Worm (Caenorhabditis elegans) whole organism, late embryonic: ENCODE results near the gene lhpp-1.
A peak's percentile ranks its signal among the peaks of the same experiment; 100 is the strongest.

Experiments used
- Y22D7AL.16 ChIP-seq: sonication (generic microtip); optimal IDR thresholded peaks from 2 replicates; lab custom pipeline; 2016; ENCODE audit warnings: missing genetic modification characterization, missing compliant biosample characterization
- ama-1 ChIP-seq: fragments of 150-350 bp; optimal IDR thresholded peaks from 2 replicates; lab custom pipeline; 2014
- ceh-19 ChIP-seq: fragments of 200-800 bp; sonication (Bioruptor generic); optimal IDR thresholded peaks from 2 replicates; lab custom pipeline; 2018; ENCODE audit warnings: mild to moderate bottlenecking, missing genetic modification characterization, missing compliant biosample characterization
- ceh-22 ChIP-seq: sonication (generic microtip); optimal IDR thresholded peaks from 2 replicates; lab custom pipeline; 2017; ENCODE audit warnings: missing biosample characterization, missing genetic modification characterization
- ceh-30 ChIP-seq: fragments of 150-350 bp; optimal IDR thresholded peaks from 2 replicates; lab custom pipeline; 2014; ENCODE audit warnings: missing biosample characterization, missing genetic modification characterization
- ceh-48 ChIP-seq: sonication (generic microtip); optimal IDR thresholded peaks from 2 replicates; lab custom pipeline; 2016; ENCODE audit warnings: missing genetic modification characterization, inconsistent platforms, missing compliant biosample characterization
- ceh-9 ChIP-seq: sonication (generic microtip); optimal IDR thresholded peaks from 2 replicates; lab custom pipeline; 2016; ENCODE audit warnings: mild to moderate bottlenecking, missing genetic modification characterization, inconsistent platforms, missing compliant biosample characterization
- fkh-10 ChIP-seq: fragments of 150-350 bp; optimal IDR thresholded peaks from 2 replicates; lab custom pipeline; 2014; ENCODE audit warnings: missing biosample characterization, missing genetic modification reagents, missing genetic modification characterization
- hlh-13 ChIP-seq: fragments of 200-800 bp; sonication (Bioruptor generic); optimal IDR thresholded peaks from 2 replicates; lab custom pipeline; 2018; ENCODE audit warnings: mild to moderate bottlenecking, missing genetic modification characterization, missing compliant biosample characterization
- hlh-15 ChIP-seq: sonication (generic microtip); optimal IDR thresholded peaks from 2 replicates; lab custom pipeline; 2016; ENCODE audit warnings: missing genetic modification characterization, missing compliant biosample characterization
- hlh-6 ChIP-seq: sonication (generic microtip); optimal IDR thresholded peaks from 2 replicates; lab custom pipeline; 2016; ENCODE audit warnings: missing genotype, missing genetic modification characterization, missing compliant biosample characterization
- nfya-1 ChIP-seq: sonication (generic microtip); optimal IDR thresholded peaks from 2 replicates; lab custom pipeline; 2017; ENCODE audit warnings: missing genetic modification characterization, mild to moderate bottlenecking, missing compliant biosample characterization, antibody characterized with exemption, moderate library complexity
- nhr-232 ChIP-seq: sonication (generic microtip); optimal IDR thresholded peaks from 2 replicates; lab custom pipeline; 2016; ENCODE audit warnings: missing genetic modification characterization, missing compliant biosample characterization
- npax-4 ChIP-seq: sonication (generic microtip); optimal IDR thresholded peaks from 2 replicates; lab custom pipeline; 2016; ENCODE audit warnings: missing genetic modification characterization, missing compliant biosample characterization

Gene lhpp-1

ce11 chrV:12063036-12063435 is 48.6 kb downstream of the lhpp-1 start, which contains the start of gene clh-6:
TSS of gene clh-6 (minus strand) at chrV:12063368.
- TF ChIP-seq ama-1 (lab: Kevin White, UChicago) (peak; percentile 41), Y22D7AL.16 (tag; lab: Kevin White, UChicago) (no peak), ceh-48 (tag; lab: Kevin White, UChicago) (no peak)

DNA sequence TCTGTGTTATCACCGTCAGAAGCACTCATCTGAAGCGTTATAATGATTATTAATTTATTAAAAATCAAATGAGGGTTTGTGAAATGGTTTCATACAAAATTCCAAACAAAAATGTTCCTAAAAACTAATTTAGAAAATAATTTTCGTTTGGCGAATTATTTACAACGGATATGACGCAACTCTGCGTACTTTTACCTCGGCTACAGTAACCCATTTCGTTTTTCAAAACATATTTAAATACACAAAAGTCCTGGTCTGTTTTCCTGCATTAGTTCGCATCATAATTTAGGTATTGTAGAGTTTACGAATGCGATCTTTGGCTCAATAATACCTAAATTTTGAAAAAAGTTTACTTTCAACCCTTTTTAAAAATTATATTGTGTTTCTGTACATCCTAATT is 51.9 kb downstream of the lhpp-1 start, which contains the start of gene R07B7.2:
TSS of gene R07B7.2 (minus strand) at position 35 of the 400 bp plus-strand sequence.
- no peak for TF ChIP-seq hlh-15
- TF ChIP-seq hlh-13 (GFP tag; lab: Kevin White, UChicago) = no peak
- TF ChIP-seq ceh-19 (GFP tag; lab: Kevin White, UChicago) = no peak
- no peak for TF ChIP-seq npax-4
- no peak for TF ChIP-seq nfya-1 (tag; lab: Kevin White, UChicago)
- no peak for TF ChIP-seq nhr-232 (tag; lab: Kevin White, UChicago)
- TF ChIP-seq ceh-9 = no peak
- no peak for TF ChIP-seq ceh-30 (tag; lab: Kevin White, UChicago)
- TF ChIP-seq fkh-10 = no peak
- no peak for TF ChIP-seq hlh-6 (tag; lab: Kevin White, UChicago)
- TF ChIP-seq ceh-22 (tag; lab: Kevin White, UChicago) = no peak
